Worm (Caenorhabditis elegans) whole organism, mixed stage, embryonic: ENCODE measurements around the gene Y39E4B.6.

Source experiments
- M03D4.4 ChIP-seq: sonication (generic microtip); optimal IDR thresholded peaks from 2 replicates; lab custom pipeline; 2017; ENCODE audit warnings: mild to moderate bottlenecking, missing genetic modification characterization, missing compliant biosample characterization
- bed-3 ChIP-seq: fragments of 200-800 bp; sonication (Bioruptor generic); optimal IDR thresholded peaks from 3 replicates; lab custom pipeline; 2018; ENCODE audit warnings: mild to moderate bottlenecking, missing genetic modification characterization, moderate library complexity, missing compliant biosample characterization
- blmp-1 ChIP-seq: fragments of 150-350 bp; optimal IDR thresholded peaks from 2 replicates; lab custom pipeline; 2014; ENCODE audit warnings: missing biosample characterization, missing genetic modification characterization
- ceh-39 ChIP-seq: fragments of 150-350 bp; optimal IDR thresholded peaks from 2 replicates; lab custom pipeline; 2014; ENCODE audit warnings: missing biosample characterization, missing genetic modification characterization
- ceh-43 ChIP-seq: fragments of 200-800 bp; sonication (Bioruptor generic); optimal IDR thresholded peaks from 2 replicates; lab custom pipeline; 2018; ENCODE audit warnings: mild to moderate bottlenecking, missing genetic modification characterization, moderate library complexity, missing compliant biosample characterization
- ceh-83 ChIP-seq: fragments of 200-800 bp; sonication (Bioruptor generic); optimal IDR thresholded peaks from 2 replicates; lab custom pipeline; 2018; ENCODE audit warnings: mild to moderate bottlenecking, missing genetic modification characterization, missing compliant biosample characterization
- ces-1 ChIP-seq: fragments of 150-350 bp; optimal IDR thresholded peaks from 2 replicates; lab custom pipeline; 2014; ENCODE audit warnings: missing biosample characterization, missing genetic modification reagents, missing genetic modification characterization
- cnd-1 ChIP-seq: fragments of 200-800 bp; sonication (Bioruptor generic); optimal IDR thresholded peaks from 2 replicates; lab custom pipeline; 2018; ENCODE audit warnings: mild to moderate bottlenecking, missing genetic modification characterization, missing compliant biosample characterization
- drap-1 ChIP-seq: fragments of 200-800 bp; sonication (Bioruptor generic); optimal IDR thresholded peaks from 3 replicates; lab custom pipeline; 2018; ENCODE audit warnings: mild to moderate bottlenecking, missing genetic modification characterization, missing compliant biosample characterization
- elt-1 ChIP-seq: sonication (generic microtip); optimal IDR thresholded peaks from 2 replicates; lab custom pipeline; 2017; ENCODE audit warnings: missing genetic modification characterization, mild to moderate bottlenecking, missing compliant biosample characterization, antibody characterized with exemption, moderate library complexity, borderline replicate concordance; ENCODE audit not compliant: insufficient read depth
- elt-3 ChIP-seq: fragments of 150-350 bp; optimal IDR thresholded peaks from 2 replicates; lab custom pipeline; 2014; ENCODE audit warnings: missing biosample characterization, missing genetic modification characterization
- flh-1 ChIP-seq: fragments of 200-800 bp; sonication (Bioruptor generic); optimal IDR thresholded peaks from 2 replicates; lab custom pipeline; 2018; ENCODE audit warnings: mild to moderate bottlenecking, missing genetic modification characterization, moderate library complexity, missing compliant biosample characterization
- ham-2 ChIP-seq: fragments of 200-800 bp; sonication (Bioruptor generic); optimal IDR thresholded peaks from 2 replicates; lab custom pipeline; 2018; ENCODE audit warnings: mild to moderate bottlenecking, missing genetic modification characterization, missing compliant biosample characterization
- hlh-1 ChIP-seq: fragments of 150-350 bp; optimal IDR thresholded peaks from 2 replicates; lab custom pipeline; 2014; ENCODE audit warnings: missing biosample characterization, missing genetic modification reagents, missing genetic modification characterization
- lin-13 ChIP-seq: fragments of 150-350 bp; optimal IDR thresholded peaks from 2 replicates; lab custom pipeline; 2014; ENCODE audit warnings: missing biosample characterization, missing genetic modification characterization
- lin-32 ChIP-seq: fragments of 200-800 bp; sonication (Bioruptor generic); optimal IDR thresholded peaks from 2 replicates; lab custom pipeline; 2018; ENCODE audit warnings: mild to moderate bottlenecking, missing genetic modification characterization, missing compliant biosample characterization
- lsy-2 ChIP-seq: fragments of 150-350 bp; optimal IDR thresholded peaks from 2 replicates; lab custom pipeline; 2014; ENCODE audit warnings: missing biosample characterization, missing genetic modification characterization
- mab-5 ChIP-seq: fragments of 150-350 bp; optimal IDR thresholded peaks from 2 replicates; lab custom pipeline; 2014; ENCODE audit warnings: missing biosample characterization, missing genetic modification characterization
- mep-1 ChIP-seq: fragments of 150-350 bp; optimal IDR thresholded peaks from 2 replicates; lab custom pipeline; 2017; ENCODE audit warnings: missing biosample characterization, missing genetic modification reagents, missing genetic modification characterization, inconsistent platforms
- mls-2 ChIP-seq: sonication (generic microtip); optimal IDR thresholded peaks from 2 replicates; lab custom pipeline; 2016; ENCODE audit warnings: mild to moderate bottlenecking, missing genetic modification characterization, moderate library complexity, missing compliant biosample characterization
- nhr-12 ChIP-seq: fragments of 150-350 bp; optimal IDR thresholded peaks from 2 replicates; lab custom pipeline; 2014; ENCODE audit warnings: missing biosample characterization, missing genetic modification characterization
- nhr-2 ChIP-seq: fragments of 150-350 bp; optimal IDR thresholded peaks from 2 replicates; lab custom pipeline; 2014; ENCODE audit warnings: missing biosample characterization, missing genetic modification characterization
- nhr-237 ChIP-seq: fragments of 150-350 bp; optimal IDR thresholded peaks from 2 replicates; lab custom pipeline; 2014; ENCODE audit warnings: missing biosample characterization, missing genetic modification characterization
- nhr-28 ChIP-seq: fragments of 150-350 bp; optimal IDR thresholded peaks from 2 replicates; lab custom pipeline; 2014; ENCODE audit warnings: missing biosample characterization, missing genetic modification characterization
- nhr-76 ChIP-seq: sonication (generic microtip); optimal IDR thresholded peaks from 2 replicates; lab custom pipeline; 2017; ENCODE audit warnings: missing biosample characterization, missing genetic modification characterization
- pha-4 ChIP-seq: fragments of 150-350 bp; optimal IDR thresholded peaks from 2 replicates; lab custom pipeline; 2018; ENCODE audit warnings: missing biosample characterization, missing genetic modification reagents, missing genetic modification characterization
- sem-2 ChIP-seq: fragments of 200-800 bp; sonication (Bioruptor generic); optimal IDR thresholded peaks from 2 replicates; lab custom pipeline; 2018; ENCODE audit warnings: mild to moderate bottlenecking, missing genetic modification characterization, missing compliant biosample characterization
- snpc-4 ChIP-seq: fragments of 150-350 bp; optimal IDR thresholded peaks from 2 replicates; lab custom pipeline; 2014; ENCODE audit warnings: missing biosample characterization, missing genetic modification characterization
- sptf-1 ChIP-seq: sonication (generic microtip); optimal IDR thresholded peaks from 2 replicates; lab custom pipeline; 2017; ENCODE audit warnings: mild to moderate bottlenecking, missing genetic modification characterization, moderate library complexity, missing compliant biosample characterization
- tbx-8 ChIP-seq: fragments of 200-800 bp; sonication (Bioruptor generic); optimal IDR thresholded peaks from 2 replicates; lab custom pipeline; 2018; ENCODE audit warnings: mild to moderate bottlenecking, missing genetic modification characterization, moderate library complexity, missing compliant biosample characterization
- unc-120 ChIP-seq: sonication (generic microtip); optimal IDR thresholded peaks from 2 replicates; lab custom pipeline; 2017; ENCODE audit warnings: missing genetic modification characterization, missing compliant biosample characterization; ENCODE audit not compliant: poor library complexity, severe bottlenecking
- unc-39 ChIP-seq: fragments of 150-350 bp; optimal IDR thresholded peaks from 2 replicates; lab custom pipeline; 2014; ENCODE audit warnings: missing biosample characterization, missing genetic modification characterization
- unc-62 ChIP-seq: fragments of 150-350 bp; optimal IDR thresholded peaks from 2 replicates; lab custom pipeline; 2014; ENCODE audit warnings: missing biosample characterization, missing genetic modification reagents, missing genetic modification characterization
- zip-8 ChIP-seq: fragments of 150-350 bp; optimal IDR thresholded peaks from 2 replicates; lab custom pipeline; 2014; ENCODE audit warnings: missing biosample characterization, missing genetic modification characterization
- ztf-11 ChIP-seq: fragments of 150-350 bp; optimal IDR thresholded peaks from 2 replicates; lab custom pipeline; 2014; ENCODE audit warnings: missing biosample characterization, missing genetic modification characterization

Y39E4B.6 gene

DNA sequence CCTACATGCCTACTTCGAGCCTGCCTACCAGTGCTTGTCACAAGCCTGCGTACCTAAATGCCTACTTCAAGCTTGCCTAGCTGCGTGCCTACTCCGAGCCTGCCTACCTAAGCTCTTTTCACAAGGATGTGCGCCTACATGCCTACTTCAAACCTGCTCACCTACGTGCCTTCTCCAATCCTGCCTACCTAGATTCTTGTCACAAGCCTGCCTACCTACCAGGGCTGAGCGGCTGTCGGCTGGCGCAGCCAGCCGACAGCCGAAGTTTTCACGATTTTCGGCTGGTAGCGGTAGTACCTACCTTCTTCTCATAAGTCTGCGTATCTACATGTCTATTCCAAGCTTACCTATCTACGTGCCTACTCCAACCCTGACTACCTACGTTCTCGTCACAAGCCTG, 8.8 kb upstream of the Y39E4B.6 start:
- TF ChIP-seq nhr-2 (tag; lab: Kevin White, UChicago) (no peak), pha-4 (tag; lab: Kevin White, UChicago) (peak; percentile 7)
- TF ChIP-seq, all 35 proteins: peak for 1

DNA sequence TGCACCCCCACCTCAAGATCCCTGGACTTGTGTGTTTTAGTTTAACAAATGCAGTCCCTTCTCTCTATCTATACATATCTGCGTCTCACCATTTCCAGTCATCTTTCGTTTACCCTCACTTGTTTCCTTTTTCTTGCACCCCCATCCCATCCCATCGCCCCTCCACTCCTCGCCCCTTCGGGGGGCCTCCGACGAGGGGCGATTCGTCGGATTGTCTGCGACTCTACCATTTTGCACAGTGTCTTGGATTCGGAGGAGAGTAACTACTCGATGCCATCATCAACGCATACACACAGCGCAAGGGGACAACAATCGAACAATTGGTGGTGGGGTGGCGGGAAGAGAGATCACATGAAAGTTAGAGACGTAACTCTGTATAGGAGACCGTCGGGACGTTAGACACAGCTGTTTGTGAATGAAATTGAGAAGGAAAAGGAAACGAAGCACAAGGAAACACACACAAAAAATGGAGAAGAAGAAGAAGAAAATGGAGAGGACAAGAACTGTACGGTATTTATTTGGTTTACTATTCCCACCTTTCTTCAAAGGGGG, 8.1 kb upstream of the Y39E4B.6 start:
- TF ChIP-seq lin-13 (tag; lab: Kevin White, UChicago) (peak; percentile 42), sptf-1 (tag; lab: Kevin White, UChicago) (peak; percentile 87), mls-2 (peak; percentile 94), flh-1 (GFP tag; lab: Kevin White, UChicago) (no peak), nhr-28 (no peak), lsy-2 (tag; lab: Kevin White, UChicago) (peak; percentile 57), M03D4.4 (tag; lab: Kevin White, UChicago) (peak; percentile 70), blmp-1 (tag; lab: Kevin White, UChicago) (peak; percentile 21), snpc-4 (tag; lab: Kevin White, UChicago) (no peak), unc-39 (tag; lab: Kevin White, UChicago) (no peak), sem-2 (GFP tag; lab: Kevin White, UChicago) (peak; percentile 40), nhr-2 (tag; lab: Kevin White, UChicago) (peak; percentile 80), ham-2 (GFP tag; lab: Kevin White, UChicago) (peak; percentile 24), ceh-39 (tag; lab: Kevin White, UChicago) (peak; percentile 79), zip-8 (tag; lab: Kevin White, UChicago) (no peak), nhr-76 (tag; lab: Kevin White, UChicago) (peak; percentile 26), ces-1 (GFP tag; lab: Kevin White, UChicago) (peak; percentile 83), nhr-237 (peak; percentile 87), pha-4 (tag; lab: Kevin White, UChicago) (peak; percentile 91), cnd-1 (tag; lab: Kevin White, UChicago) (peak; percentile 89), hlh-1 (tag; lab: Kevin White, UChicago) (peak; percentile 97), mep-1 (tag; lab: Kevin White, UChicago) (peak; percentile 85), bed-3 (GFP tag; lab: Kevin White, UChicago) (peak; percentile 27), unc-120 (tag; lab: Kevin White, UChicago) (peak; percentile 100), nhr-12 (tag; lab: Kevin White, UChicago) (peak; percentile 44), ceh-83 (no peak), elt-1 (tag; lab: Kevin White, UChicago) (peak; percentile 9), lin-32 (GFP tag; lab: Kevin White, UChicago) (peak; percentile 66), tbx-8 (GFP tag; lab: Kevin White, UChicago) (peak; percentile 71), unc-62 (GFP tag; lab: Kevin White, UChicago) (peak; percentile 94), drap-1 (peak; percentile 83), mab-5 (tag; lab: Kevin White, UChicago) (no peak), ztf-11 (tag; lab: Kevin White, UChicago) (peak; percentile 91), ceh-43 (GFP tag; lab: Kevin White, UChicago) (peak; percentile 58), elt-3 (tag; lab: Kevin White, UChicago) (no peak)

DNA sequence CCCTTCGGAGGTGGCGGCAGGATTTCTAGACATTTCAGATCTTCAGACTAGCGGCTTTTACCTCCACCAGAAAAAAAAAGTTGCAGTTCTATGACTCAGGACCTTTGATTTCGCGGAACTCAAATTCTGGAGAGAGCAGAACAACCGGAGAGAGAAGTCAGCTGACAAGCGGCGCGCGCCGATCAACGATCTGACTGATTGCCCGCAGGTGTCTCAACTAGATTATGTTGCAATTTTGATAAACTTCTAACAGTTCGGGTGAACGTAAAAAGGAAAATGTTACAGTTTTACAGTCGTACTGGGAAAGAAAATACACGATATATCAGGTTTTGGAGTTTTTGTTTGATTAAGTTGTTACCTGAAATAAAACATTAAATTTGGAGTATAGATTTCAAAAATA, 7.6 kb upstream of the Y39E4B.6 start:
- no peak for TF ChIP-seq cnd-1 (tag; lab: Kevin White, UChicago)
- peak; percentile 87 for TF ChIP-seq hlh-1 (tag; lab: Kevin White, UChicago)
- TF ChIP-seq, all 35 proteins: peak for 1
